Fruit fly (Drosophila melanogaster) whole organism, embryonic: Measurements from ENCODE around the gene CG43954.

Experiments used
- Atf6 ChIP-seq: fragments of 200-800 bp; sonication (Bioruptor generic); IDR thresholded peaks from 2 replicates; pipeline ENCODE4 v1.3.6; 2022; ENCODE audit warnings: missing biosample characterization, missing genetic modification characterization
- CG10366 ChIP-seq: fragments of 200-800 bp; sonication (Bioruptor generic); IDR thresholded peaks from 2 replicates; pipeline ENCODE4 v1.3.6; 2022; ENCODE audit warnings: missing biosample characterization, missing genetic modification characterization
- CG13775 ChIP-seq: fragments of 200-800 bp; sonication (Bioruptor generic); optimal IDR thresholded peaks from 3 replicates; lab custom pipeline; 2017; ENCODE audit warnings: missing biosample characterization, mild to moderate bottlenecking, missing genetic modification characterization
- CG14441 ChIP-seq: fragments of 200-800 bp; sonication (Bioruptor generic); IDR thresholded peaks from 2 replicates; pipeline ENCODE4 v1.3.6; 2022; ENCODE audit warnings: missing biosample characterization, missing genetic modification characterization
- CG15269 ChIP-seq: fragments of 200-800 bp; sonication (Bioruptor generic); optimal IDR thresholded peaks from 2 replicates; lab custom pipeline; 2018; ENCODE audit warnings: missing biosample characterization, mild to moderate bottlenecking, missing genetic modification characterization, moderate library complexity
- CG2678 ChIP-seq: fragments of 200-800 bp; sonication (Bioruptor generic); optimal IDR thresholded peaks from 3 replicates; lab custom pipeline; 2019; ENCODE audit warnings: missing biosample characterization, mild to moderate bottlenecking, missing genetic modification characterization, moderate library complexity
- CG34224 ChIP-seq: fragments of 200-800 bp; sonication (Bioruptor generic); IDR thresholded peaks from 3 replicates; pipeline ENCODE4 v1.3.6; 2022; ENCODE audit warnings: missing biosample characterization, missing genetic modification characterization; ENCODE audit not compliant: partially characterized antibody
- CG4424 ChIP-seq: fragments of 200-800 bp; sonication (Bioruptor generic); optimal IDR thresholded peaks from 3 replicates; lab custom pipeline; 2016; ENCODE audit warnings: missing biosample characterization, missing genetic modification characterization
- CG6272 ChIP-seq: fragments of 200-800 bp; sonication (Bioruptor generic); IDR thresholded peaks from 2 replicates; pipeline ENCODE4 v1.3.6; 2022; ENCODE audit warnings: missing biosample characterization, missing genetic modification characterization
- CG6791 ChIP-seq: fragments of 200-800 bp; sonication (Bioruptor generic); IDR thresholded peaks from 3 replicates; pipeline ENCODE4 v1.3.6; 2022; ENCODE audit warnings: missing biosample characterization, missing genetic modification characterization; ENCODE audit not compliant: partially characterized antibody
- CG7271 ChIP-seq: fragments of 200-800 bp; sonication (Bioruptor generic); optimal IDR thresholded peaks from 2 replicates; lab custom pipeline; 2018; ENCODE audit warnings: missing biosample characterization, mild to moderate bottlenecking, missing genetic modification characterization, moderate library complexity
- CG7987 ChIP-seq: fragments of 200-800 bp; sonication (Bioruptor generic); optimal IDR thresholded peaks from 2 replicates; lab custom pipeline; 2018; ENCODE audit warnings: missing biosample characterization, mild to moderate bottlenecking, missing genetic modification characterization, moderate library complexity
- CG8089 ChIP-seq: fragments of 200-800 bp; sonication (Bioruptor generic); optimal IDR thresholded peaks from 3 replicates; lab custom pipeline; 2016; ENCODE audit warnings: missing biosample characterization, missing genetic modification characterization
- CG8944 ChIP-seq: fragments of 200-800 bp; sonication (Bioruptor generic); optimal IDR thresholded peaks from 3 replicates; lab custom pipeline; 2016; ENCODE audit warnings: missing biosample characterization, missing genetic modification characterization
- CG9817 ChIP-seq: fragments of 200-800 bp; sonication (Bioruptor generic); optimal IDR thresholded peaks from 2 replicates; lab custom pipeline; 2018; ENCODE audit warnings: missing biosample characterization, mild to moderate bottlenecking, missing genetic modification characterization, moderate library complexity
- D19B ChIP-seq: fragments of 200-800 bp; sonication (Bioruptor generic); optimal IDR thresholded peaks from 2 replicates; lab custom pipeline; 2017; ENCODE audit warnings: missing biosample characterization, mild to moderate bottlenecking, missing genetic modification characterization
- Dfd ChIP-seq, 2 experiments: fragments of >200 bp; optimal IDR thresholded peaks; 2 replicates each; lab custom pipeline; 2017; ENCODE audit warnings: missing biosample characterization in 2 of 2, missing genetic modification characterization in 2 of 2
- Fer1 ChIP-seq: fragments of 200-800 bp; sonication (Bioruptor generic); optimal IDR thresholded peaks from 2 replicates; lab custom pipeline; 2017; ENCODE audit warnings: missing biosample characterization, mild to moderate bottlenecking, missing genetic modification characterization
- GATAe ChIP-seq: fragments of 200-800 bp; sonication (Bioruptor generic); conservative IDR thresholded peaks from 2 replicates; pipeline ENCODE4 v1.3.6; 2022; ENCODE audit warnings: missing biosample characterization, missing genetic modification characterization
- HHEX ChIP-seq: fragments of 200-800 bp; sonication (Bioruptor generic); optimal IDR thresholded peaks from 3 replicates; lab custom pipeline; 2017; ENCODE audit warnings: missing biosample characterization, mild to moderate bottlenecking, missing genetic modification characterization, missing genetic modification reagents
- HLH3B ChIP-seq: fragments of 200-800 bp; sonication (Bioruptor generic); IDR thresholded peaks from 2 replicates; pipeline ENCODE4 v1.3.6; 2022; ENCODE audit warnings: missing biosample characterization, missing genetic modification characterization
- HLH54F ChIP-seq: fragments of 200-800 bp; sonication (Bioruptor generic); optimal IDR thresholded peaks from 3 replicates; lab custom pipeline; 2016; ENCODE audit warnings: missing biosample characterization, missing genetic modification characterization
- Hsf ChIP-seq: fragments of 200-800 bp; sonication (Bioruptor generic); optimal IDR thresholded peaks from 3 replicates; lab custom pipeline; 2016; ENCODE audit warnings: missing biosample characterization, missing genetic modification characterization
- MTF-1 ChIP-seq: fragments of 200-800 bp; sonication (Bioruptor generic); optimal IDR thresholded peaks from 2 replicates; lab custom pipeline; 2018; ENCODE audit warnings: missing biosample characterization, mild to moderate bottlenecking, missing genetic modification characterization, borderline replicate concordance
- Max ChIP-seq: fragments of 200-800 bp; sonication (Bioruptor generic); optimal IDR thresholded peaks from 2 replicates; lab custom pipeline; 2016; ENCODE audit warnings: missing biosample characterization, mild to moderate bottlenecking, missing genetic modification characterization
- Meics ChIP-seq: fragments of 200-800 bp; sonication (Bioruptor generic); optimal IDR thresholded peaks from 2 replicates; lab custom pipeline; 2017; ENCODE audit warnings: missing biosample characterization, mild to moderate bottlenecking, missing genetic modification characterization
- NFAT ChIP-seq: fragments of 200-800 bp; sonication (Bioruptor generic); IDR thresholded peaks from 2 replicates; pipeline ENCODE4 v1.3.6; 2022; ENCODE audit warnings: missing biosample characterization, missing genetic modification characterization
- Pdp1 ChIP-seq, 2 experiments: fragments of 200-800 bp; sonication (Bioruptor generic); optimal IDR thresholded peaks; 3 replicates each; lab custom pipeline; 2016; ENCODE audit warnings: missing biosample characterization in 2 of 2, missing genetic modification characterization in 2 of 2, mild to moderate bottlenecking in 1 of 2, moderate library complexity in 1 of 2
- Ptx1 ChIP-seq: fragments of 200-800 bp; sonication (Bioruptor generic); IDR thresholded peaks from 2 replicates; pipeline ENCODE4 v1.3.6; 2022; ENCODE audit warnings: missing biosample characterization, missing genetic modification characterization
- Xbp1 ChIP-seq: fragments of 200-800 bp; sonication (Bioruptor generic); optimal IDR thresholded peaks from 3 replicates; lab custom pipeline; 2016; ENCODE audit warnings: missing biosample characterization, mild to moderate bottlenecking, missing genetic modification characterization
- YL-1 ChIP-seq: fragments of 200-800 bp; sonication (Bioruptor generic); optimal IDR thresholded peaks from 3 replicates; lab custom pipeline; 2017; ENCODE audit warnings: missing biosample characterization, mild to moderate bottlenecking, missing genetic modification characterization
- ara ChIP-seq: fragments of 200-800 bp; sonication (Bioruptor generic); IDR thresholded peaks from 2 replicates; pipeline ENCODE4 v1.3.6; 2022; ENCODE audit warnings: missing biosample characterization, missing genetic modification characterization
- cg ChIP-seq: fragments of 200-800 bp; sonication (Bioruptor generic); optimal IDR thresholded peaks from 3 replicates; lab custom pipeline; 2019; ENCODE audit warnings: missing biosample characterization, mild to moderate bottlenecking, missing genetic modification characterization, moderate library complexity
- ci ChIP-seq: fragments of 200-800 bp; sonication (Bioruptor generic); IDR thresholded peaks from 3 replicates; pipeline ENCODE4 v1.3.6; 2022; ENCODE audit warnings: missing biosample characterization, missing genetic modification characterization
- corto ChIP-seq: fragments of 200-800 bp; sonication (Bioruptor generic); optimal IDR thresholded peaks from 2 replicates; lab custom pipeline; 2016; ENCODE audit warnings: missing biosample characterization, mild to moderate bottlenecking, missing genetic modification characterization, moderate library complexity
- crc ChIP-seq: fragments of 200-800 bp; sonication (Bioruptor generic); optimal IDR thresholded peaks from 2 replicates; lab custom pipeline; 2016; ENCODE audit warnings: missing biosample characterization, missing genetic modification characterization
- dpn ChIP-seq, 2 experiments: fragments of 200-800 bp; sonication (Bioruptor generic); optimal IDR thresholded peaks; 3 replicates each; lab custom pipeline; 2016; ENCODE audit warnings: missing biosample characterization in 2 of 2, missing genetic modification characterization in 2 of 2
- en ChIP-seq: fragments of 200-800 bp; sonication (Bioruptor generic); optimal IDR thresholded peaks from 2 replicates; lab custom pipeline; 2016; ENCODE audit warnings: missing biosample characterization, missing genetic modification characterization
- fu2 ChIP-seq: fragments of 200-800 bp; sonication (Bioruptor generic); optimal IDR thresholded peaks from 2 replicates; lab custom pipeline; 2016; ENCODE audit warnings: missing biosample characterization, missing genetic modification characterization
- gsb-n ChIP-seq: fragments of 200-800 bp; sonication (Bioruptor generic); optimal IDR thresholded peaks from 3 replicates; lab custom pipeline; 2018; ENCODE audit warnings: missing biosample characterization, mild to moderate bottlenecking, missing genetic modification characterization
- hbn ChIP-seq: fragments of 200-800 bp; sonication (Bioruptor generic); IDR thresholded peaks from 2 replicates; pipeline ENCODE4 v1.3.6; 2022; ENCODE audit warnings: missing biosample characterization, missing genetic modification characterization; ENCODE audit not compliant: partially characterized antibody
- insv ChIP-seq, 2 experiments: fragments of 200-800 bp; sonication (Bioruptor generic); optimal IDR thresholded peaks; 3 replicates each; lab custom pipeline; 2016 to 2018; ENCODE audit warnings: missing biosample characterization in 2 of 2, missing genetic modification characterization in 2 of 2
- lab ChIP-seq: fragments of 200-800 bp; sonication (Bioruptor generic); optimal IDR thresholded peaks from 3 replicates; lab custom pipeline; 2017; ENCODE audit warnings: missing biosample characterization, missing genetic modification characterization, mild to moderate bottlenecking, moderate library complexity, missing genetic modification reagents
- mirr ChIP-seq: fragments of 200-800 bp; sonication (Bioruptor generic); optimal IDR thresholded peaks from 3 replicates; lab custom pipeline; 2018; ENCODE audit warnings: missing biosample characterization, mild to moderate bottlenecking, missing genetic modification characterization
- pho ChIP-seq: fragments of 200-800 bp; sonication (Bioruptor generic); optimal IDR thresholded peaks from 2 replicates; lab custom pipeline; 2016; ENCODE audit warnings: missing biosample characterization, missing genetic modification characterization
- prd ChIP-seq, 3 experiments: fragments of >200 bp in 2 of 3; fragments of 200-800 bp in 1 of 3; sonication (Bioruptor generic) in 1 of 3; optimal IDR thresholded peaks in 2 of 3; IDR thresholded peaks in 1 of 3; 2 replicates in 2 of 3; 3 replicates in 1 of 3; pipeline versions ENCODE4 v1.3.6 to Lab custom; 2017 to 2022; ENCODE audit warnings: missing biosample characterization in 1 of 3, missing genetic modification characterization in 1 of 3
- pzg ChIP-seq: fragments of 200-800 bp; sonication (Bioruptor generic); optimal IDR thresholded peaks from 3 replicates; lab custom pipeline; 2018; ENCODE audit warnings: missing biosample characterization, mild to moderate bottlenecking, missing genetic modification characterization, moderate library complexity
- ranshi ChIP-seq: fragments of 200-800 bp; sonication (Bioruptor generic); IDR thresholded peaks from 2 replicates; pipeline ENCODE4 v1.3.6; 2022; ENCODE audit warnings: missing biosample characterization, missing genetic modification characterization
- row ChIP-seq: fragments of 200-800 bp; sonication (Bioruptor generic); IDR thresholded peaks from 3 replicates; pipeline ENCODE4 v1.3.6; 2022; ENCODE audit warnings: missing biosample characterization, missing genetic modification characterization
- zen2 ChIP-seq: fragments of 200-800 bp; sonication (Bioruptor generic); IDR thresholded peaks from 3 replicates; pipeline ENCODE4 v1.3.6; 2022; ENCODE audit warnings: missing biosample characterization, missing genetic modification characterization; ENCODE audit not compliant: partially characterized antibody

Gene CG43954

DNA sequence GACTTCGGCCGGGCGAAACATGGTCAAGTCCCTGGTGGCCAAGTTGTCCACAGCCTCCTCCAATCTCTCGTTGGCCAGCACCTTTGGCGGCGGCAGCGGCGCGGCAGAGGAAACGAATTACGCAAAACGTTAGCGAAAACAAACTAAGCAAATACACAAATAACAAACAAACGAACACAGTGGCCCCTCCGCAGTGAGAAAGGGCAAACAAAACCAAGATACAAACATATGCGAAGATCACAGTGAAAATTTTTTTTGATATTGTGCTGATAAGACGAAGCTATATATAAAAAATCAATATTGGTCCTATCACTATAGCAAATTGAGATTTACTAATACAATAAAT is 2.7 kb upstream of the CG43954 start (continued):
- no peak for TF ChIP-seq zen2
- TF ChIP-seq ranshi, result peak; percentile 20; the same call in 1 of the 2 replicates
- no peak for TF ChIP-seq Pdp1 (GFP tag; optimal IDR thresholded peaks at IDR 0.05; lab: Kevin White, UChicago)
- no peak for TF ChIP-seq HLH54F (GFP tag; lab: Kevin White, UChicago)
- TF ChIP-seq CG2678 (tag; lab: Kevin White, UChicago), result no peak
- TF ChIP-seq mirr (GFP tag; lab: Kevin White, UChicago), result no peak
- TF ChIP-seq en (GFP tag; lab: Kevin White, UChicago), result no peak
- no peak for TF ChIP-seq insv (GFP tag; optimal IDR thresholded peaks at IDR 0.05; lab: Kevin White, UChicago)
- TF ChIP-seq Dfd (GFP tag; optimal IDR thresholded peaks at IDR 0.05; lab: Kevin White, UChicago), result no peak
- TF ChIP-seq pzg (GFP tag; lab: Kevin White, UChicago), result no peak
- no peak for TF ChIP-seq CG13775 (GFP tag; lab: Kevin White, UChicago)
- no peak for TF ChIP-seq Meics (GFP tag; lab: Kevin White, UChicago)
- no peak for TF ChIP-seq pho (GFP tag; lab: Kevin White, UChicago)
- peak; percentile 15 for TF ChIP-seq MTF-1
- peak; percentile 71 for TF ChIP-seq lab (GFP tag; lab: Kevin White, UChicago)
- TF ChIP-seq CG9817, result no peak
- peak in 1 of 2 experiments; percentile 12 for TF ChIP-seq dpn (GFP tag; optimal IDR thresholded peaks at IDR 0.05; lab: Kevin White, UChicago)
- peak; percentile 12 for TF ChIP-seq Hsf (GFP tag; lab: Kevin White, UChicago)
- TF ChIP-seq CG7987 (GFP tag; lab: Kevin White, UChicago), result peak; percentile 31
- peak; percentile 19 for TF ChIP-seq HHEX
- 0 out of 2 replicates have a peak, but pooled peaks have one; percentile 31 for TF ChIP-seq CG14441 (GFP tag; lab: Robert Waterston, UW)
- TF ChIP-seq Fer1, result no peak
- TF ChIP-seq CG7271 (tag; lab: Kevin White, UChicago), result no peak
- no peak for TF ChIP-seq CG6272
- peak; percentile 10 for TF ChIP-seq Xbp1 (GFP tag; lab: Kevin White, UChicago)
- peak; percentile 12 for TF ChIP-seq YL-1
- TF ChIP-seq hbn, result no peak
- no peak for TF ChIP-seq CG34224 (GFP tag; lab: Robert Waterston, UW)
- peak; percentile 13 for TF ChIP-seq D19B (GFP tag; lab: Kevin White, UChicago)
- 0 out of 2 replicates have a peak, but pooled peaks have one; percentile 8 for TF ChIP-seq HLH3B (GFP tag; lab: Robert Waterston, UW)
- no peak for TF ChIP-seq crc
- no peak for TF ChIP-seq NFAT
- TF ChIP-seq Max (GFP tag; lab: Kevin White, UChicago), result no peak
- no peak for TF ChIP-seq CG6791
- TF ChIP-seq CG10366 (GFP tag; lab: Robert Waterston, UW), result no peak
- TF ChIP-seq Atf6, result peak; percentile 53; the same call in 1 of the 2 replicates
- no peak for TF ChIP-seq gsb-n (tag; lab: Kevin White, UChicago)
- TF ChIP-seq row (GFP tag; lab: Robert Waterston, UW), result 0 out of 3 replicates have a peak, but pooled peaks have one; percentile 13
- no peak for TF ChIP-seq corto
- peak; percentile 48; the same call in 1 of the 3 replicates for TF ChIP-seq ci (GFP tag; lab: Robert Waterston, UW)
- no peak for TF ChIP-seq cg (GFP tag; lab: Kevin White, UChicago)
- TF ChIP-seq CG8944 (GFP tag; lab: Kevin White, UChicago), result peak; percentile 17
- TF ChIP-seq prd (optimal IDR thresholded peaks at IDR 0.05; lab: Kevin White, UChicago), result no peak
- TF ChIP-seq prd (GFP tag; IDR thresholded peaks at IDR 0.05; lab: Robert Waterston, UW), result peak; percentile 9; the same call in 1 of the 3 replicates
- no peak for TF ChIP-seq CG4424 (GFP tag; lab: Kevin White, UChicago)
- TF ChIP-seq fu2, result peak; percentile 11
- TF ChIP-seq Ptx1 (GFP tag; lab: Robert Waterston, UW), result no peak
- TF ChIP-seq CG8089 (GFP tag; lab: Kevin White, UChicago), result peak; percentile 24
- TF ChIP-seq CG15269, result no peak
- TF ChIP-seq GATAe (GFP tag; lab: Robert Waterston, UW), result no peak
- TF ChIP-seq ara (GFP tag; lab: Robert Waterston, UW), result 0 out of 2 replicates have a peak, but pooled peaks have one; percentile 21
